Worm (Caenorhabditis elegans): ENCODE measurements around the gene F22B3.8.

ce11 chrIV:11438255-11438654 lies 13.5 kb upstream of the F22B3.8 start:
- TF ChIP-seq nhr-76 (tag; optimal IDR thresholded peaks at IDR 0.05), result no peak
- TF ChIP-seq elt-2 (tag; optimal IDR thresholded peaks at IDR 0.05), result no peak
- TF ChIP-seq nhr-47 (tag; optimal IDR thresholded peaks at IDR 0.05), result no peak
- TF ChIP-seq egl-27 (tag; optimal IDR thresholded peaks at IDR 0.05), result no peak
- TF ChIP-seq hlh-4 (tag; optimal IDR thresholded peaks at IDR 0.05), result no peak
- no peak for TF ChIP-seq ceh-90 (tag; optimal IDR thresholded peaks at IDR 0.05)
- TF ChIP-seq lsy-2 (tag; optimal IDR thresholded peaks at IDR 0.05), result no peak
- TF ChIP-seq ceh-82 (tag; optimal IDR thresholded peaks at IDR 0.05), result no peak
- TF ChIP-seq lin-15B (tag; optimal IDR thresholded peaks at IDR 0.05), result no peak

Data from whole organism, L1 larva.